Fruit fly (Drosophila melanogaster): ENCODE data around the gene Cftr.
A peak's percentile ranks its signal among the peaks of the same experiment; 100 is the strongest.

Gene Cftr

DNA sequence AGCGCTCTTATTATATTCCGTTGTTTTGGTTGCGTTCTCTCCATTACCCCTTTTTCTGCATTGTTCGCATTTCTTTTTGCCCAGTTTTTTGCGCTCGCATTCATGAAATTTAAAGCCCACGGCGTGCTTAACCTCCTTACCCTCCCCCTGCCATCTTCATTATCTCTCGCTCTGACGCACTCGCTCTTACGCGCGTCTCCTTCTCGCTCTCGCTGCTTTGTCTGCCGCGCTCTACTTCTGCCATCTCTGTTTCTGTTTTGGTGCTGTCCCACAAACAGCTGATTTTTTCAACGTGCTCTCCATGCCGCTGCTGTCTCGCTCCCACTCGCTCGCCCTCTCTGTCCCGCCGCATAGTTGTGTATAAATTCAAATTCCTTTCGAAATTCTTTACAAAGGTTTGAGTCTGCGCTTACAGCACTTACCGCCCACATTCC, 42.8 kb upstream of the Cftr start (continued):
- TF ChIP-seq slou (GFP tag; optimal IDR thresholded peaks at IDR 0.05) (no peak), jing (GFP tag; optimal IDR thresholded peaks at IDR 0.05) (no peak), zf30C (GFP tag; optimal IDR thresholded peaks at IDR 0.05) (no peak), Sin3A (optimal IDR thresholded peaks at IDR 0.05) (no peak), zfh1 (GFP tag; IDR thresholded peaks at IDR 0.05) (no peak), klu (GFP tag; IDR thresholded peaks at IDR 0.05) (no peak), eyg (GFP tag; optimal IDR thresholded peaks at IDR 0.05) (peak; percentile 37), org-1 (GFP tag; optimal IDR thresholded peaks at IDR 0.05) (no peak), Hand (GFP tag; optimal IDR thresholded peaks at IDR 0.05) (no peak), phol (tag; optimal IDR thresholded peaks at IDR 0.05) (peak; percentile 43), Elba2 (GFP tag; optimal IDR thresholded peaks at IDR 0.05) (no peak), ewg (GFP tag; optimal IDR thresholded peaks at IDR 0.05) (no peak), emc (GFP tag; optimal IDR thresholded peaks at IDR 0.05) (no peak), Six4 (GFP tag; optimal IDR thresholded peaks at IDR 0.05) (no peak), Sox100B (GFP tag; optimal IDR thresholded peaks at IDR 0.05) (no peak), wdn (GFP tag; IDR thresholded peaks at IDR 0.05) (no peak), wek (GFP tag; optimal IDR thresholded peaks at IDR 0.05) (no peak), CG3163 (GFP tag; optimal IDR thresholded peaks at IDR 0.05) (peak; percentile 69), ro (GFP tag; IDR thresholded peaks at IDR 0.05) (no peak), CG6254 (GFP tag; optimal IDR thresholded peaks at IDR 0.05) (no peak), dpn (GFP tag; optimal IDR thresholded peaks at IDR 0.05) (no peak), CG32767 (GFP tag; IDR thresholded peaks at IDR 0.05) (no peak), CG10979 (tag; optimal IDR thresholded peaks at IDR 0.05) (no peak), grau (tag; optimal IDR thresholded peaks at IDR 0.05) (peak; percentile 25), pum (GFP tag; optimal IDR thresholded peaks at IDR 0.05) (no peak), CG17186 (GFP tag; optimal IDR thresholded peaks at IDR 0.05) (peak; percentile 72), CG7271 (tag; optimal IDR thresholded peaks at IDR 0.05) (no peak), CG7839 (tag; optimal IDR thresholded peaks at IDR 0.05) (no peak), salm (tag; optimal IDR thresholded peaks at IDR 0.05) (no peak), amos (GFP tag; IDR thresholded peaks at IDR 0.05; ENCODE audit: partially characterized antibody) (no peak), mam (GFP tag; optimal IDR thresholded peaks at IDR 0.05) (peak; percentile 3), ab (GFP tag; optimal IDR thresholded peaks at IDR 0.05) (no peak), CG12659 (GFP tag; optimal IDR thresholded peaks at IDR 0.05) (peak; percentile 6), fd3F (GFP tag; optimal IDR thresholded peaks at IDR 0.05) (no peak), tup (GFP tag; optimal IDR thresholded peaks at IDR 0.05) (no peak), HHEX (GFP tag; optimal IDR thresholded peaks at IDR 0.05) (no peak), otp (GFP tag; IDR thresholded peaks at IDR 0.05) (no peak), Mes4 (GFP tag; optimal IDR thresholded peaks at IDR 0.05) (no peak), Dp (GFP tag; optimal IDR thresholded peaks at IDR 0.05) (peak; percentile 81), Optix (GFP tag; IDR thresholded peaks at IDR 0.05) (no peak), al (GFP tag; IDR thresholded peaks at IDR 0.05) (no peak), vfl (GFP tag; optimal IDR thresholded peaks at IDR 0.05) (no peak), CG4360 (GFP tag; IDR thresholded peaks at IDR 0.05) (no peak), danr (GFP tag; IDR thresholded peaks at IDR 0.05) (no peak), Hsf (GFP tag; optimal IDR thresholded peaks at IDR 0.05) (no peak), bowl (GFP tag; IDR thresholded peaks at IDR 0.05) (no peak), CG11093 (GFP tag; IDR thresholded peaks at IDR 0.05) (no peak), CG13287 (GFP tag; IDR thresholded peaks at IDR 0.05; ENCODE audit: partially characterized antibody) (no peak), scrt (GFP tag; optimal IDR thresholded peaks at IDR 0.05) (peak; percentile 56), D19B (GFP tag; optimal IDR thresholded peaks at IDR 0.05) (no peak), CG16813 (GFP tag; IDR thresholded peaks at IDR 0.05; ENCODE audit: partially characterized antibody) (no peak), bab2 (GFP tag; optimal IDR thresholded peaks at IDR 0.05) (no peak)
